Fruit fly (Drosophila melanogaster): ENCODE results near the gene eIF2D.

eIF2D gene

dm6 chr3R:29151621-29152092 is at the start of gene eIF2D (continued):
- peak; percentile 24 for TF ChIP-seq kni (GFP tag; optimal IDR thresholded peaks at IDR 0.05)
- TF ChIP-seq peb (GFP tag; IDR thresholded peaks at IDR 0.05), result no peak
- peak; percentile 41 for TF ChIP-seq dmrt11E (tag; optimal IDR thresholded peaks at IDR 0.05)
- TF ChIP-seq fd3F (GFP tag; optimal IDR thresholded peaks at IDR 0.05), result peak; percentile 32
- TF ChIP-seq CG10366 (GFP tag; IDR thresholded peaks at IDR 0.05), result peak; percentile 37
- TF ChIP-seq pum (GFP tag; optimal IDR thresholded peaks at IDR 0.05), result no peak
- peak; percentile 48 for TF ChIP-seq Drgx (GFP tag; IDR thresholded peaks at IDR 0.05)
- TF ChIP-seq Pdp1 (GFP tag; optimal IDR thresholded peaks at IDR 0.05), result peak; percentile 29 to 45
- no peak for TF ChIP-seq CG8944 (GFP tag; optimal IDR thresholded peaks at IDR 0.05)
- TF ChIP-seq zfh2 (GFP tag; optimal IDR thresholded peaks at IDR 0.05), result peak; percentile 29
- peak; percentile 40 for TF ChIP-seq fd96Cb (tag; optimal IDR thresholded peaks at IDR 0.05)
- no peak for TF ChIP-seq CG2202 (tag; optimal IDR thresholded peaks at IDR 0.05)
- peak; percentile 30 for TF ChIP-seq CG18011 (GFP tag; optimal IDR thresholded peaks at IDR 0.05)
- peak; percentile 62 for TF ChIP-seq CG14710 (tag; optimal IDR thresholded peaks at IDR 0.05)
- peak; percentile 22 for TF ChIP-seq CG12299 (tag; optimal IDR thresholded peaks at IDR 0.05)
- no peak for TF ChIP-seq yki (optimal IDR thresholded peaks at IDR 0.05)
- TF ChIP-seq cwo (GFP tag; optimal IDR thresholded peaks at IDR 0.05), result peak; percentile 21
- TF ChIP-seq maf-S (GFP tag; optimal IDR thresholded peaks at IDR 0.05), result no peak
- no peak for TF ChIP-seq CG11723 (GFP tag; optimal IDR thresholded peaks at IDR 0.05)
- TF ChIP-seq crol (GFP tag; IDR thresholded peaks at IDR 0.05), result no peak
- TF ChIP-seq CG10274 (GFP tag; optimal IDR thresholded peaks at IDR 0.05), result no peak
- 0 out of 2 replicates have a peak, but pooled peaks have one; percentile 35 for TF ChIP-seq CG4730 (GFP tag; IDR thresholded peaks at IDR 0.05)
- no peak for TF ChIP-seq CG10462 (GFP tag; optimal IDR thresholded peaks at IDR 0.05)
- TF ChIP-seq Mad (GFP tag; optimal IDR thresholded peaks at IDR 0.05), result peak; percentile 42
- peak; percentile 24 for TF ChIP-seq Sry-δ (GFP tag; optimal IDR thresholded peaks at IDR 0.05)
- TF ChIP-seq Hey (tag; optimal IDR thresholded peaks at IDR 0.05), result no peak
- TF ChIP-seq tup (GFP tag; optimal IDR thresholded peaks at IDR 0.05), result no peak
- TF ChIP-seq Hsf (GFP tag; optimal IDR thresholded peaks at IDR 0.05), result peak; percentile 50
- peak; percentile 60 for TF ChIP-seq CG13775 (GFP tag; optimal IDR thresholded peaks at IDR 0.05)
- peak; percentile 18 for TF ChIP-seq NK7.1 (GFP tag; optimal IDR thresholded peaks at IDR 0.05)
- TF ChIP-seq D19B (GFP tag; optimal IDR thresholded peaks at IDR 0.05), result peak; percentile 41
- TF ChIP-seq tgo (GFP tag; IDR thresholded peaks at IDR 0.05), result peak; percentile 49; the same call in 2 of the 3 replicates
- TF ChIP-seq Med (GFP tag), result peak; percentile 87
- TF ChIP-seq otp (GFP tag; IDR thresholded peaks at IDR 0.05), result no peak; the same call in 2 of the 3 replicates
- TF ChIP-seq CG12104 (GFP tag; optimal IDR thresholded peaks at IDR 0.05), result peak; percentile 65
- peak; percentile 56; the same call in 2 of the 3 replicates for TF ChIP-seq zfh1 (GFP tag; IDR thresholded peaks at IDR 0.05)
- peak; percentile 9 for TF ChIP-seq Side (GFP tag; optimal IDR thresholded peaks at IDR 0.05)
- TF ChIP-seq CG2120 (GFP tag; optimal IDR thresholded peaks at IDR 0.05), result peak; percentile 64
- peak; percentile 40; the same call in 1 of the 2 replicates for TF ChIP-seq sens-2 (GFP tag; IDR thresholded peaks at IDR 0.05)
- TF ChIP-seq ERR (GFP tag; optimal IDR thresholded peaks at IDR 0.05), result no peak
- TF ChIP-seq B-H1 (GFP tag; IDR thresholded peaks at IDR 0.05), result peak; percentile 25; the same call in 1 of the 3 replicates
- TF ChIP-seq CG8290 (GFP tag; optimal IDR thresholded peaks at IDR 0.05), result no peak
- no peak for TF ChIP-seq CG8290 (tag; optimal IDR thresholded peaks at IDR 0.05)
- peak; percentile 22 for TF ChIP-seq CG5245 (GFP tag; optimal IDR thresholded peaks at IDR 0.05)
- TF ChIP-seq CG1602 (GFP tag; optimal IDR thresholded peaks at IDR 0.05), result peak; percentile 22
- TF ChIP-seq CG14441 (GFP tag; IDR thresholded peaks at IDR 0.05), result peak; percentile 52; the same call in 1 of the 2 replicates
- TF ChIP-seq p53 (GFP tag; optimal IDR thresholded peaks at IDR 0.05), result no peak
- TF ChIP-seq CG5180 (GFP tag; optimal IDR thresholded peaks at IDR 0.05), result no peak
- no peak for TF ChIP-seq lov (optimal IDR thresholded peaks at IDR 0.05)
- TF ChIP-seq lov (GFP tag; IDR thresholded peaks at IDR 0.05), result 0 out of 3 replicates have a peak, but pooled peaks have one; percentile 4
- TF ChIP-seq Sox100B (GFP tag; optimal IDR thresholded peaks at IDR 0.05), result no peak
- TF ChIP-seq bowl (GFP tag; IDR thresholded peaks at IDR 0.05), result no peak

Measured in whole organism, embryonic.